Fruit fly (Drosophila melanogaster): ENCODE results near the gene pll.

Gene pll

DNA sequence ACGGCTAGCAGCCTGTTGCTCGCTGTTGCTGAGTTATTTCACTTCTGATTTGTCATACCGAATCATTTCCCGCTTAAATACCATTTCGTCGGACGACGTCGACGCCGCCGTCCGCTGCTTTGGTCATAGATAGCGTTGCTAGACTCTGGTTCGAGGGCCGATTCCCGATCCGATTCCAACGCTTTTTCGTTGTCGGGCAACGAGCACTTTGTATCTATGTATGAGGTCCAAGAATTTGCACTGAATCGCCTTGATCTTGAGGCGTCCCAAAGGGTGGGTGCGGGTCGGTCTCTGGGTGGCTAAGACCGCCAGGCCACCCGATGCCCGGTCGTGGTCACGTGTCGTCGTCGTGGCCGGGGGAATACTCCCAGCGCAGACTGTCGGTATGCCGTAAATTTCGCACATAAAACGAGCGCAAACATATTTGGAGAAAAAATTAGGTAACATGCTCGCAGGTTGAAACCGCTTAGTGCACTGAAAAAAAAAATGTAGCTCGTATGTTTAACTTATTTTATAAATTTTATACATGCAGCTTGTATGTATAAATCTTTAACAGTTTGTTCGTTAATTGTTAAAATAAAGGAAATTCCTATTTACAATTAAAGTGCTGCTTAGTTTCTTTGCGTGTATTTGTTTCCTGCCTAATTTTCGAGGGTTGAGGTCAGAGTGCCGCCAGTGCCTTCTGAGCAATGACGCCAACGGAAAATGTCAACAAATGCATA lies 39.3 kb upstream of the pll start, which contains the start of gene CG3348 (continued):
- peak; percentile 30 for TF ChIP-seq CG12299 (tag; optimal IDR thresholded peaks at IDR 0.05)
- TF ChIP-seq GATAe (GFP tag; conservative IDR thresholded peaks at IDR 0.05) = peak; percentile 31
- TF ChIP-seq nau (GFP tag; optimal IDR thresholded peaks at IDR 0.05) = peak; percentile 35
- TF ChIP-seq Usf (GFP tag; optimal IDR thresholded peaks at IDR 0.05) = peak; percentile 81
- no peak for TF ChIP-seq stwl (tag; optimal IDR thresholded peaks at IDR 0.05)
- TF ChIP-seq CG9797 (GFP tag; optimal IDR thresholded peaks at IDR 0.05) = no peak
- TF ChIP-seq grn (GFP tag; optimal IDR thresholded peaks at IDR 0.05) = no peak
- no peak for TF ChIP-seq kay (GFP tag; optimal IDR thresholded peaks at IDR 0.05)
- no peak for TF ChIP-seq dimm (GFP tag; IDR thresholded peaks at IDR 0.05)
- peak; percentile 42 for TF ChIP-seq CG6765 (GFP tag; optimal IDR thresholded peaks at IDR 0.05)
- TF ChIP-seq CG2889 (GFP tag; IDR thresholded peaks at IDR 0.05) = peak; percentile 54; the same call in 1 of the 3 replicates
- TF ChIP-seq CG18476 (GFP tag; optimal IDR thresholded peaks at IDR 0.05) = peak; percentile 66
- TF ChIP-seq lov (optimal IDR thresholded peaks at IDR 0.05) = no peak
- no peak for TF ChIP-seq lov (GFP tag; IDR thresholded peaks at IDR 0.05)
- TF ChIP-seq hkb (optimal IDR thresholded peaks at IDR 0.05) = no peak
- peak; percentile 68 for TF ChIP-seq hkb (GFP tag; IDR thresholded peaks at IDR 0.05)
- TF ChIP-seq HmgZ (tag; optimal IDR thresholded peaks at IDR 0.05) = peak; percentile 75
- peak; percentile 20 for TF ChIP-seq tup (GFP tag; optimal IDR thresholded peaks at IDR 0.05)
- no peak for TF ChIP-seq CG2875 (GFP tag; optimal IDR thresholded peaks at IDR 0.05)
- peak; percentile 94 for TF ChIP-seq CG2120 (GFP tag; optimal IDR thresholded peaks at IDR 0.05)
- TF ChIP-seq CG15514 (GFP tag; optimal IDR thresholded peaks at IDR 0.05) = peak; percentile 60
- peak; percentile 17 for TF ChIP-seq Mad (GFP tag; optimal IDR thresholded peaks at IDR 0.05)
- peak; percentile 41 for TF ChIP-seq fd96Cb (tag; optimal IDR thresholded peaks at IDR 0.05)
- peak; percentile 40 for TF ChIP-seq CG18262 (tag; optimal IDR thresholded peaks at IDR 0.05)
- TF ChIP-seq Oaz (GFP tag; IDR thresholded peaks at IDR 0.05) = peak; percentile 49; the same call in 1 of the 2 replicates
- no peak for TF ChIP-seq CG15479 (GFP tag; optimal IDR thresholded peaks at IDR 0.05)
- peak in 1 of 2 experiments; percentile 12 for TF ChIP-seq Hr78 (GFP tag; optimal IDR thresholded peaks at IDR 0.05)
- no peak for TF ChIP-seq nerfin-2 (GFP tag; IDR thresholded peaks at IDR 0.05; ENCODE audit: partially characterized antibody)
- no peak for TF ChIP-seq hbn (GFP tag; IDR thresholded peaks at IDR 0.05; ENCODE audit: partially characterized antibody)
- no peak for TF ChIP-seq Mes4 (GFP tag; optimal IDR thresholded peaks at IDR 0.05)
- peak; percentile 89 for TF ChIP-seq Fer3 (tag; optimal IDR thresholded peaks at IDR 0.05)
- TF ChIP-seq Dek (tag; optimal IDR thresholded peaks at IDR 0.05) = peak; percentile 72
- peak; percentile 79 for TF ChIP-seq CG30403 (GFP tag; optimal IDR thresholded peaks at IDR 0.05)
- no peak for TF ChIP-seq HLH4C (GFP tag; IDR thresholded peaks at IDR 0.05; ENCODE audit: partially characterized antibody)
- no peak for TF ChIP-seq MESR4 (GFP tag; optimal IDR thresholded peaks at IDR 0.05)
- 0 out of 3 replicates have a peak, but pooled peaks have one; percentile 46 for TF ChIP-seq CG7357 (GFP tag; IDR thresholded peaks at IDR 0.05)
- no peak for TF ChIP-seq ash1 (GFP tag; optimal IDR thresholded peaks at IDR 0.05)
- TF ChIP-seq CTCF (GFP tag; optimal IDR thresholded peaks at IDR 0.05) = no peak
- TF ChIP-seq NK7.1 (GFP tag; optimal IDR thresholded peaks at IDR 0.05) = peak; percentile 34
- TF ChIP-seq corto (GFP tag; optimal IDR thresholded peaks at IDR 0.05) = no peak
- TF ChIP-seq sob (GFP tag; IDR thresholded peaks at IDR 0.05) = peak; percentile 79
- peak; percentile 29 for TF ChIP-seq CG9437 (GFP tag; optimal IDR thresholded peaks at IDR 0.05)
- TF ChIP-seq knrl (GFP tag; IDR thresholded peaks at IDR 0.05; ENCODE audit: partially characterized antibody) = no peak
- TF ChIP-seq Sox102F (GFP tag; optimal IDR thresholded peaks at IDR 0.05) = peak; percentile 73
- no peak for TF ChIP-seq ab (GFP tag; optimal IDR thresholded peaks at IDR 0.05)
- no peak for TF ChIP-seq gt (GFP tag; IDR thresholded peaks at IDR 0.05)
- TF ChIP-seq BtbVII (GFP tag; optimal IDR thresholded peaks at IDR 0.05) = peak; percentile 67
- TF ChIP-seq Ets65A (GFP tag) = peak; percentile 63
- peak; percentile 40 to 52 for TF ChIP-seq dpn (GFP tag; optimal IDR thresholded peaks at IDR 0.05)
- peak; percentile 15; the same call in 1 of the 2 replicates for TF ChIP-seq sens-2 (GFP tag; IDR thresholded peaks at IDR 0.05)

All from whole organism, embryonic.